Fruit fly (Drosophila melanogaster): ENCODE data around the gene fbp.
A peak's percentile ranks its signal among the peaks of the same experiment; 100 is the strongest.

The fbp gene

dm6 chr2L:19758511-19759128 lies 5.3 kb downstream of the fbp start, which contains the start of the genes CG10628 and Dus3 (continued):
- TF ChIP-seq H2.0 (GFP tag; IDR thresholded peaks at IDR 0.05) (peak; percentile 90), Dref (GFP tag; IDR thresholded peaks at IDR 0.05) (peak; percentile 66), CG18764 (GFP tag; optimal IDR thresholded peaks at IDR 0.05) (peak; percentile 88), Deaf1 (tag; optimal IDR thresholded peaks at IDR 0.05) (peak; percentile 67), CG6854 (GFP tag; optimal IDR thresholded peaks at IDR 0.05) (peak; percentile 74), CG13424 (tag; optimal IDR thresholded peaks at IDR 0.05) (peak; percentile 92), ind (GFP tag; optimal IDR thresholded peaks at IDR 0.05) (peak; percentile 96), fu2 (GFP tag; optimal IDR thresholded peaks at IDR 0.05) (peak; percentile 94), E2f2 (GFP tag; IDR thresholded peaks at IDR 0.05) (peak; percentile 77), btn (GFP tag; optimal IDR thresholded peaks at IDR 0.05) (peak; percentile 80), HLH54F (GFP tag; optimal IDR thresholded peaks at IDR 0.05) (peak; percentile 96), wor (GFP tag; IDR thresholded peaks at IDR 0.05) (peak; percentile 71), CG1602 (GFP tag; optimal IDR thresholded peaks at IDR 0.05) (peak; percentile 90), CG5180 (GFP tag; optimal IDR thresholded peaks at IDR 0.05) (peak; percentile 62), CG6683 (GFP tag; optimal IDR thresholded peaks at IDR 0.05) (peak; percentile 73), CG12744 (GFP tag; optimal IDR thresholded peaks at IDR 0.05) (peak; percentile 75), CG12769 (tag; optimal IDR thresholded peaks at IDR 0.05) (peak; percentile 96), tna (GFP tag; IDR thresholded peaks at IDR 0.05; ENCODE audit: partially characterized antibody) (no peak), Xbp1 (GFP tag; optimal IDR thresholded peaks at IDR 0.05) (peak; percentile 95), Asciz (GFP tag; optimal IDR thresholded peaks at IDR 0.05) (peak; percentile 73), ranshi (GFP tag; IDR thresholded peaks at IDR 0.05) (peak; percentile 93), chinmo (GFP tag; IDR thresholded peaks at IDR 0.05; ENCODE audit: partially characterized antibody) (0 out of 4 replicates have a peak, but pooled peaks have one; percentile 9), sd (tag; optimal IDR thresholded peaks at IDR 0.05) (peak; percentile 97), stc (GFP tag; IDR thresholded peaks at IDR 0.05) (peak; percentile 91), luna (GFP tag; optimal IDR thresholded peaks at IDR 0.05) (peak; percentile 91), Gsc (GFP tag; IDR thresholded peaks at IDR 0.05) (peak; percentile 78), CG13123 (GFP tag; optimal IDR thresholded peaks at IDR 0.05) (peak; percentile 85), CG10366 (GFP tag; IDR thresholded peaks at IDR 0.05) (peak; percentile 90), ci (GFP tag; IDR thresholded peaks at IDR 0.05) (peak; percentile 93), CG9932 (GFP tag; IDR thresholded peaks at IDR 0.05) (peak; percentile 95), CG11695 (GFP tag; IDR thresholded peaks at IDR 0.05) (peak; percentile 90), Dip3 (GFP tag; optimal IDR thresholded peaks at IDR 0.05) (peak; percentile 90), CG12391 (tag; optimal IDR thresholded peaks at IDR 0.05) (peak; percentile 93), Nf-YC (tag; optimal IDR thresholded peaks at IDR 0.05) (peak; percentile 82), Opbp (GFP tag; IDR thresholded peaks at IDR 0.05; ENCODE audit: partially characterized antibody) (no peak; the same call in 2 of the 3 replicates), Nf-YB (GFP tag; optimal IDR thresholded peaks at IDR 0.05) (peak; percentile 69), CG3065 (GFP tag; optimal IDR thresholded peaks at IDR 0.05) (peak; percentile 77), lilli (GFP tag; optimal IDR thresholded peaks at IDR 0.05) (peak; percentile 96), Eip74EF (GFP tag; optimal IDR thresholded peaks at IDR 0.05) (peak in 1 of 2 experiments; percentile 78), grau (tag; optimal IDR thresholded peaks at IDR 0.05) (peak; percentile 91), CG10431 (GFP tag; optimal IDR thresholded peaks at IDR 0.05) (peak; percentile 30), CG12155 (GFP tag; optimal IDR thresholded peaks at IDR 0.05) (peak; percentile 90), ATbp (GFP tag; optimal IDR thresholded peaks at IDR 0.05) (peak; percentile 72), zen (tag; optimal IDR thresholded peaks at IDR 0.05) (peak; percentile 83), zfh2 (GFP tag; optimal IDR thresholded peaks at IDR 0.05) (peak; percentile 95), pros (GFP tag; optimal IDR thresholded peaks at IDR 0.05) (peak; percentile 15), dysf (GFP tag; IDR thresholded peaks at IDR 0.05) (peak; percentile 93), Awh (GFP tag; IDR thresholded peaks at IDR 0.05) (peak; percentile 82), HLH3B (GFP tag; IDR thresholded peaks at IDR 0.05) (peak; percentile 87), ash1 (GFP tag; optimal IDR thresholded peaks at IDR 0.05) (peak; percentile 32)
